Fruit fly (Drosophila melanogaster): ENCODE measurements around the gene HLH3B.
A peak's percentile ranks its signal among the peaks of the same experiment; 100 is the strongest.

The HLH3B gene

DNA sequence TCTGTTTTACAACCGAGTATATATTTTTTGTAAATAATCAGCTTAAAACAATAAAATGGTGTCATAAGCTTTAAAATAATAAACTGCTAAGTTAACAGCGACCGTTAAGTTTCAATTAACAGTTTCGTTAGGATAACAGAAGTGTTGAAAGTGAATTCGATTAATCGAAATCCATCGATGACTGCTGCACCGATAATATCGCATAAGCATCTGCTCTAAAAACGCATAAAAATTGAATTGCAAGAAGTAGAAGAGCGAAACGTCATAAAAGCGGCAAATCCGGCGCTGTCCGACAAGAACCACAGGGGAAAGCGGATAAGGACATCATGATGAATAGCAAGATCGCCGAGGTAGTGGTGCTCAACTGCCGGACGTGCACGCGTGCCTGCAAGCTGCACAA, 46.0 kb upstream of the HLH3B start, which contains the start of gene dwg (continued):
- no peak for TF ChIP-seq Dip3 (GFP tag; optimal IDR thresholded peaks at IDR 0.05)
- peak; percentile 59 for TF ChIP-seq stwl (tag; optimal IDR thresholded peaks at IDR 0.05)
- peak; percentile 83 for TF ChIP-seq Dll (GFP tag; IDR thresholded peaks at IDR 0.05; ENCODE audit: partially characterized antibody)
- TF ChIP-seq CG13287 (GFP tag; IDR thresholded peaks at IDR 0.05; ENCODE audit: partially characterized antibody): peak; percentile 88
- TF ChIP-seq CG34224 (GFP tag; IDR thresholded peaks at IDR 0.05; ENCODE audit: partially characterized antibody): peak; percentile 82
- TF ChIP-seq Sry-β (GFP tag; optimal IDR thresholded peaks at IDR 0.05): peak; percentile 4
- peak; percentile 38 for TF ChIP-seq CG2116 (GFP tag; optimal IDR thresholded peaks at IDR 0.05)
- TF ChIP-seq eyg (GFP tag; optimal IDR thresholded peaks at IDR 0.05): no peak
- TF ChIP-seq Scr (GFP tag; IDR thresholded peaks at IDR 0.05; ENCODE audit: partially characterized antibody): peak; percentile 82
- TF ChIP-seq CG9817 (tag; optimal IDR thresholded peaks at IDR 0.05): no peak
- no peak for TF ChIP-seq Atf-2 (GFP tag; optimal IDR thresholded peaks at IDR 0.05)
- TF ChIP-seq GATAe (GFP tag; conservative IDR thresholded peaks at IDR 0.05): no peak
- peak; percentile 78 for TF ChIP-seq CG2129 (GFP tag; IDR thresholded peaks at IDR 0.05; ENCODE audit: partially characterized antibody)
- TF ChIP-seq MBD-R2 (GFP tag; IDR thresholded peaks at IDR 0.05): peak; percentile 75
- TF ChIP-seq knrl (GFP tag; IDR thresholded peaks at IDR 0.05; ENCODE audit: partially characterized antibody): peak; percentile 75; the same call in 2 of the 3 replicates
- TF ChIP-seq lov (optimal IDR thresholded peaks at IDR 0.05): no peak
- TF ChIP-seq lov (GFP tag; IDR thresholded peaks at IDR 0.05): no peak
- TF ChIP-seq CG11695 (GFP tag; IDR thresholded peaks at IDR 0.05): no peak
- peak; percentile 56 for TF ChIP-seq CG4617 (GFP tag; optimal IDR thresholded peaks at IDR 0.05; ENCODE audit: borderline replicate concordance)
- no peak for TF ChIP-seq vvl (GFP tag; IDR thresholded peaks at IDR 0.05)
- peak; percentile 77 for TF ChIP-seq Myb (GFP tag; optimal IDR thresholded peaks at IDR 0.05)
- TF ChIP-seq wor (GFP tag; IDR thresholded peaks at IDR 0.05): no peak
- peak; percentile 68 for TF ChIP-seq ato (GFP tag; IDR thresholded peaks at IDR 0.05; ENCODE audit: partially characterized antibody)
- no peak for TF ChIP-seq Stat92E (GFP tag; optimal IDR thresholded peaks at IDR 0.05)
- TF ChIP-seq CG10654 (GFP tag; optimal IDR thresholded peaks at IDR 0.05): no peak

DNA sequence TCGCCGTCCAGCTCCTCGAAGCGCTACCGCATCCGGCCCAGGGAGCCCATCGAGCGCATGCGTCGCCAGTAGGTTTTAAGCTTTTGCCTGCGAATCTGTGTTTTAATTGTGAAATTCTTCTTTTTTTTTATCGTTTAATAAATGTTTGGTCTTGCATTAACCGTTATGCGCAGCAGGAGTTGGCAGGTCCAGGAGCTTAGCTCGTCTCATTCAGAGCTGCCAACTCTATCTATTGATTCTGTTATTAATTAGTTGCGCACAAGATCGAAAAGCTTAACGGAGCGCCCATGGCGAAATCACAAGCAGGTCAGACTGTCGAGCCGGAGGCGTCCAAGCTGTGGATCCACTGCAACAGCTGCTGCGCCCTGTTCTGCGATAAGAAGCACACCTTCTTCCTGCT, 44.9 kb upstream of the HLH3B start, which contains the start of gene vilya:
TSS of gene vilya (plus strand) at position 259 of the 400 bp plus-strand sequence.
- TF ChIP-seq trem (tag; optimal IDR thresholded peaks at IDR 0.05) (peak; percentile 92), CG7839 (tag; optimal IDR thresholded peaks at IDR 0.05) (no peak)

DNA sequence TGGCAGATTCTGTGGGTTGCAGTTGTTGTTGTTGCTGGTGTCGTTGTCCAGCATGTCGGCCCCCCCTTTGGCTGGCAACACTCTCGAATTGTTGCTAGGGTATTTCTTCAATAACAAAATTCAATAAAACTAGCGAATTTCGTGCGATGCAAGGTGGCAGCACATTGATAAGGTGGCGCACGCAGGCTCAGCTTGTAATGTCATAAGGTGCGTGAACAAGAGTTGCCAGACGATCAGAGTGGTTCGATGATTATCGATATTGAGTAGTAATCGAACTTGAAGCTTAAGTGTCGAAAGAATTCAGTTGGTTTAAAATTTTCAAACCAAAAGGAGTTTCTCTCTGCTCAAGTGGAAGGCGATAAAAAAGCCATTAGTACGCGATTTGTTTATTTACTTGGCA, 38.6 kb upstream of the HLH3B start, which contains the start of gene CG2701:
TSS of gene CG2701 (minus strand) at position 206 of the 400 bp plus-strand sequence.
- TF ChIP-seq Taf1 (GFP tag; IDR thresholded peaks at IDR 0.05) (no peak), run (tag; optimal IDR thresholded peaks at IDR 0.05) (no peak), zen (tag; optimal IDR thresholded peaks at IDR 0.05) (no peak), CG15601 (tag; optimal IDR thresholded peaks at IDR 0.05) (no peak), cato (GFP tag; optimal IDR thresholded peaks at IDR 0.05; ENCODE audit: borderline replicate concordance) (no peak), CG15514 (GFP tag; optimal IDR thresholded peaks at IDR 0.05) (peak; percentile 96), CG17328 (GFP tag; IDR thresholded peaks at IDR 0.05) (no peak), abd-A (tag; optimal IDR thresholded peaks at IDR 0.05) (no peak), Oli (tag; optimal IDR thresholded peaks at IDR 0.05) (no peak), gcm2 (GFP tag; optimal IDR thresholded peaks at IDR 0.05) (no peak), kni (GFP tag; optimal IDR thresholded peaks at IDR 0.05) (no peak), CG3838 (GFP tag; optimal IDR thresholded peaks at IDR 0.05) (no peak), CG4707 (GFP tag; optimal IDR thresholded peaks at IDR 0.05) (no peak), pho (GFP tag; optimal IDR thresholded peaks at IDR 0.05) (peak; percentile 4), MBD-R2 (GFP tag; IDR thresholded peaks at IDR 0.05) (peak; percentile 95), Ets97D (GFP tag; optimal IDR thresholded peaks at IDR 0.05) (peak; percentile 56), dati (GFP tag; IDR thresholded peaks at IDR 0.05) (no peak), CG14667 (GFP tag; IDR thresholded peaks at IDR 0.05) (no peak), Mrtf (GFP tag; IDR thresholded peaks at IDR 0.05) (no peak), Dref (GFP tag; IDR thresholded peaks at IDR 0.05) (peak; percentile 92), Ets65A (GFP tag) (peak; percentile 88), danr (GFP tag; IDR thresholded peaks at IDR 0.05) (no peak), wdn (GFP tag; IDR thresholded peaks at IDR 0.05) (no peak), NC2α (GFP tag; optimal IDR thresholded peaks at IDR 0.05) (no peak)
